Worm (Caenorhabditis elegans) whole organism, L2 larva: ENCODE results near the gene K05F1.10.
A peak's percentile ranks its signal among the peaks of the same experiment; 100 is the strongest.

ENCODE experiments used
- C34F6.9 ChIP-seq: fragments of 150-350 bp; optimal IDR thresholded peaks from 2 replicates; lab custom pipeline; 2014; ENCODE audit warnings: missing biosample characterization, missing genetic modification characterization
- F13H6.1 ChIP-seq: sonication (generic microtip); optimal IDR thresholded peaks from 2 replicates; lab custom pipeline; 2016; ENCODE audit warnings: missing genetic modification characterization, missing compliant biosample characterization
- R02D3.7 ChIP-seq: fragments of 150-350 bp; optimal IDR thresholded peaks from 2 replicates; lab custom pipeline; 2014; ENCODE audit warnings: missing biosample characterization, missing genetic modification characterization
- Y55F3AM.14 ChIP-seq: fragments of 200-800 bp; sonication (Bioruptor generic); optimal IDR thresholded peaks from 2 replicates; lab custom pipeline; 2018; ENCODE audit warnings: mild to moderate bottlenecking, missing genetic modification characterization, missing compliant biosample characterization
- ZK546.5 ChIP-seq: sonication (generic microtip); optimal IDR thresholded peaks from 2 replicates; lab custom pipeline; 2017; ENCODE audit warnings: missing biosample characterization, missing genetic modification characterization
- alr-1 ChIP-seq: fragments of 150-350 bp; optimal IDR thresholded peaks from 2 replicates; lab custom pipeline; 2014; ENCODE audit warnings: missing biosample characterization, missing genetic modification characterization
- aly-2 ChIP-seq: fragments of 150-350 bp; optimal IDR thresholded peaks from 2 replicates; lab custom pipeline; 2014; ENCODE audit warnings: missing biosample characterization, missing genetic modification characterization
- ama-1 ChIP-seq: fragments of 150-350 bp; optimal IDR thresholded peaks from 2 replicates; lab custom pipeline; 2018; ENCODE audit warnings: inconsistent platforms
- blmp-1 ChIP-seq: sonication (generic microtip); optimal IDR thresholded peaks from 2 replicates; lab custom pipeline; 2017; ENCODE audit warnings: missing genetic modification characterization, mild to moderate bottlenecking, missing compliant biosample characterization, antibody characterized with exemption, moderate library complexity; ENCODE audit not compliant: insufficient read depth
- ceh-16 ChIP-seq: fragments of 150-350 bp; optimal IDR thresholded peaks from 2 replicates; lab custom pipeline; 2014; ENCODE audit warnings: missing biosample characterization, missing genetic modification characterization
- ceh-82 ChIP-seq: fragments of 150-350 bp; optimal IDR thresholded peaks from 2 replicates; lab custom pipeline; 2014; ENCODE audit warnings: missing biosample characterization, missing genetic modification characterization
- crh-2 ChIP-seq: sonication (generic microtip); optimal IDR thresholded peaks from 2 replicates; lab custom pipeline; 2017; ENCODE audit warnings: missing biosample characterization, missing genetic modification characterization
- dmd-4 ChIP-seq: sonication (generic microtip); optimal IDR thresholded peaks from 2 replicates; lab custom pipeline; 2017; ENCODE audit warnings: missing biosample characterization, missing genetic modification characterization
- egl-27 ChIP-seq: sonication (generic microtip); optimal IDR thresholded peaks from 3 replicates; lab custom pipeline; 2017; ENCODE audit warnings: missing biosample characterization, missing genetic modification reagents, missing genetic modification characterization
- elt-1 ChIP-seq: fragments of 150-350 bp; optimal IDR thresholded peaks from 2 replicates; lab custom pipeline; 2014; ENCODE audit warnings: missing biosample characterization, missing genetic modification characterization
- elt-3 ChIP-seq: sonication (generic microtip); optimal IDR thresholded peaks from 2 replicates; lab custom pipeline; 2017; ENCODE audit warnings: missing biosample characterization, missing genetic modification characterization
- fos-1 ChIP-seq: fragments of 150-350 bp; optimal IDR thresholded peaks from 2 replicates; lab custom pipeline; 2014; ENCODE audit warnings: missing biosample characterization, missing genetic modification characterization
- gmeb-1 ChIP-seq: fragments of 150-350 bp; optimal IDR thresholded peaks from 2 replicates; lab custom pipeline; 2014; ENCODE audit warnings: missing biosample characterization, missing genetic modification characterization
- lin-11 ChIP-seq: fragments of 150-350 bp; sonication (generic microtip); optimal IDR thresholded peaks from 2 replicates; lab custom pipeline; 2014; ENCODE audit warnings: missing biosample characterization, missing genetic modification characterization, inconsistent platforms, mixed read lengths
- lin-13 ChIP-seq: fragments of 150-350 bp; optimal IDR thresholded peaks from 2 replicates; lab custom pipeline; 2014; ENCODE audit warnings: missing biosample characterization, missing genetic modification reagents, missing genetic modification characterization
- lin-39 ChIP-seq: fragments of 150-350 bp; optimal IDR thresholded peaks from 2 replicates; lab custom pipeline; 2014; ENCODE audit warnings: missing biosample characterization, missing genetic modification reagents, missing genetic modification characterization
- lsy-2 ChIP-seq, 2 experiments: fragments of 150-350 bp in 1 of 2; sonication (generic microtip) in 1 of 2; optimal IDR thresholded peaks; 2 replicates each; lab custom pipeline; 2014 to 2017; ENCODE audit warnings: missing biosample characterization in 2 of 2, missing genetic modification characterization in 2 of 2
- mab-5 ChIP-seq: fragments of 150-350 bp; optimal IDR thresholded peaks from 2 replicates; lab custom pipeline; 2014; ENCODE audit warnings: missing biosample characterization, missing genetic modification characterization
- mbf-1 ChIP-seq: sonication (generic microtip); optimal IDR thresholded peaks from 2 replicates; lab custom pipeline; 2017; ENCODE audit warnings: missing biosample characterization, missing genetic modification characterization
- mdl-1 ChIP-seq, 2 experiments: fragments of 150-350 bp in 1 of 2; sonication (generic microtip) in 1 of 2; optimal IDR thresholded peaks; 2 replicates each; lab custom pipeline; 2017; ENCODE audit warnings: missing biosample characterization in 2 of 2, missing genetic modification characterization in 2 of 2
- nhr-10 ChIP-seq: sonication (generic microtip); optimal IDR thresholded peaks from 2 replicates; lab custom pipeline; 2017; ENCODE audit warnings: missing biosample characterization, missing genetic modification characterization
- nhr-11 ChIP-seq: fragments of 150-350 bp; optimal IDR thresholded peaks from 2 replicates; lab custom pipeline; 2014; ENCODE audit warnings: missing biosample characterization, missing genetic modification characterization
- nhr-12 ChIP-seq: fragments of 150-350 bp; optimal IDR thresholded peaks from 2 replicates; lab custom pipeline; 2014; ENCODE audit warnings: missing biosample characterization, missing genetic modification characterization
- nhr-129 ChIP-seq: fragments of 150-350 bp; optimal IDR thresholded peaks from 2 replicates; lab custom pipeline; 2014; ENCODE audit warnings: missing biosample characterization, missing genetic modification characterization
- nhr-21 ChIP-seq: fragments of 150-350 bp; optimal IDR thresholded peaks from 2 replicates; lab custom pipeline; 2014; ENCODE audit warnings: missing biosample characterization, missing genetic modification characterization
- nhr-23 ChIP-seq: fragments of 150-350 bp; optimal IDR thresholded peaks from 2 replicates; lab custom pipeline; 2014; ENCODE audit warnings: missing biosample characterization, missing genetic modification reagents, missing genetic modification characterization
- nhr-237 ChIP-seq: fragments of 150-350 bp; optimal IDR thresholded peaks from 2 replicates; lab custom pipeline; 2014; ENCODE audit warnings: missing biosample characterization, missing genetic modification characterization
- nhr-25 ChIP-seq: fragments of 150-350 bp; sonication (generic microtip); optimal IDR thresholded peaks from 3 replicates; lab custom pipeline; 2014; ENCODE audit warnings: missing biosample characterization, missing genetic modification characterization
- nhr-6 ChIP-seq: fragments of 150-350 bp; optimal IDR thresholded peaks from 2 replicates; lab custom pipeline; 2014; ENCODE audit warnings: missing biosample characterization, missing genetic modification characterization
- nhr-77 ChIP-seq: fragments of 150-350 bp; optimal IDR thresholded peaks from 2 replicates; lab custom pipeline; 2014; ENCODE audit warnings: missing biosample characterization, missing genetic modification characterization
- peb-1 ChIP-seq: fragments of 150-350 bp; optimal IDR thresholded peaks from 2 replicates; lab custom pipeline; 2014; ENCODE audit warnings: missing biosample characterization, missing genetic modification characterization
- sem-4 ChIP-seq: fragments of 150-350 bp; optimal IDR thresholded peaks from 2 replicates; lab custom pipeline; 2014; ENCODE audit warnings: missing biosample characterization, missing genetic modification reagents, missing genetic modification characterization
- skn-1 ChIP-seq: sonication (generic microtip); optimal IDR thresholded peaks from 2 replicates; lab custom pipeline; 2017; ENCODE audit warnings: missing biosample characterization, missing genetic modification characterization
- sma-3 ChIP-seq: sonication (generic microtip); optimal IDR thresholded peaks from 2 replicates; lab custom pipeline; 2016; ENCODE audit warnings: missing genetic modification reagents, missing genetic modification characterization, missing compliant biosample characterization
- sma-9 ChIP-seq, 2 experiments: fragments of 150-350 bp in 1 of 2; sonication (generic microtip) in 1 of 2; optimal IDR thresholded peaks; 2 replicates each; lab custom pipeline; 2014 to 2016; ENCODE audit warnings: missing genetic modification characterization in 2 of 2, mild to moderate bottlenecking in 1 of 2, missing biosample characterization in 1 of 2, missing compliant biosample characterization in 1 of 2, missing genetic modification reagents in 1 of 2, moderate library complexity in 1 of 2
- snpc-4 ChIP-seq: fragments of 150-350 bp; optimal IDR thresholded peaks from 2 replicates; lab custom pipeline; 2014; ENCODE audit warnings: missing biosample characterization, missing genetic modification characterization
- unc-39 ChIP-seq: fragments of 150-350 bp; optimal IDR thresholded peaks from 2 replicates; lab custom pipeline; 2014; ENCODE audit warnings: missing biosample characterization, missing genetic modification characterization
- unc-55 ChIP-seq: fragments of 150-350 bp; sonication (generic microtip); optimal IDR thresholded peaks from 3 replicates; lab custom pipeline; 2014; ENCODE audit warnings: missing biosample characterization, missing genetic modification reagents, missing genetic modification characterization
- unc-62 ChIP-seq: fragments of 150-350 bp; optimal IDR thresholded peaks from 2 replicates; lab custom pipeline; 2014; ENCODE audit warnings: missing biosample characterization, missing genetic modification reagents, missing genetic modification characterization
- zag-1 ChIP-seq: fragments of 150-350 bp; optimal IDR thresholded peaks from 2 replicates; lab custom pipeline; 2014; ENCODE audit warnings: missing biosample characterization, missing genetic modification characterization
- ztf-1 ChIP-seq: fragments of 200-800 bp; sonication (Bioruptor generic); conservative IDR thresholded peaks from 2 replicates; pipeline ENCODE4 v1.3.6; 2022; ENCODE audit warnings: missing genetic modification characterization, missing compliant biosample characterization
- ztf-11 ChIP-seq: sonication (generic microtip); optimal IDR thresholded peaks from 2 replicates; lab custom pipeline; 2017; ENCODE audit warnings: missing biosample characterization, missing genetic modification characterization
- ztf-4 ChIP-seq: fragments of 150-350 bp; optimal IDR thresholded peaks from 2 replicates; lab custom pipeline; 2014; ENCODE audit warnings: missing biosample characterization, missing genetic modification characterization

The K05F1.10 gene

ce11 chrII:5838453-5838852 is 33.2 kb upstream of the K05F1.10 start, which contains the start of gene ZK1248.15:
TSS of gene ZK1248.15 (minus strand) at chrII:5838553.
- TF ChIP-seq lsy-2 (tag; optimal IDR thresholded peaks at IDR 0.05; lab: Kevin White, UChicago), result no peak
- no peak for TF ChIP-seq mbf-1 (tag; lab: Kevin White, UChicago)

DNA sequence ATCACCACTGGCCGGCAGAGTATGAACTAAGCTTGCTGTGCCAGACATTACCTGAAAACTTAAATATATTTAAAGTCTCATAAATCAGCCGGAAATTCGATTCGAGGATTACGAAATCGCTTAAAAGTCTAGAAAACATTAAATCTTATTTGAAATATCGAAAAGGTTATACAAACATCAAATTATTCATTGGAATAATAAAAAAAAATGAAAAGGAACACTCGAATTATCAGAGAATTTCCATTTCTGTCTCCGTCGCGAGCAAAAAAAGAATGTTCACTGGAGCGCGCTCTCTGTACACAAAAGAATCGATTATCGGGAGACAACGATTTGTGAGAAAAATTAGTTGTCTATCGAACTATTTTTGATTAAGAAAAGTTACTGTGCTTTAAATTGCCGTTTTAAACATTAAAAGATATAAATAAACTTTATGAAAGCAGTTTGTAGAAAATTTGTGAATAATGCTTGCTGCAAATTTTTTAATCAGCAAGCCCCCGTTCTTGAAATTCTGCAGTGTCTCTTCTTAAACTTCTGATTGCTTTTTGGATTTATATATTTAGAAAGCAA is 31.0 kb upstream of the K05F1.10 start, which contains the start of gene fzo-1:
fzo-1 (minus strand) TSS at position 51 of the 567 bp plus-strand sequence.
- no peak for TF ChIP-seq elt-3
- peak; percentile 73 for TF ChIP-seq unc-55 (GFP tag; lab: Kevin White, UChicago)
- no peak for TF ChIP-seq ZK546.5
- no peak for TF ChIP-seq gmeb-1
- TF ChIP-seq egl-27, result no peak
- no peak for TF ChIP-seq dmd-4
- no peak for TF ChIP-seq sem-4
- TF ChIP-seq C34F6.9 (tag; lab: Kevin White, UChicago), result peak; percentile 81
- TF ChIP-seq ztf-4 (tag; lab: Kevin White, UChicago), result no peak
- TF ChIP-seq ceh-16, result no peak
- TF ChIP-seq lsy-2 (tag; optimal IDR thresholded peaks at IDR 0.05; lab: Kevin White, UChicago), result peak in 1 of 2 experiments; percentile 68
- TF ChIP-seq zag-1 (tag; lab: Kevin White, UChicago), result no peak
- no peak for TF ChIP-seq mab-5
- TF ChIP-seq nhr-25, result no peak
- TF ChIP-seq lin-39 (tag; lab: Kevin White, UChicago), result no peak
- TF ChIP-seq alr-1 (tag; lab: Kevin White, UChicago), result no peak
- no peak for TF ChIP-seq Y55F3AM.14 (GFP tag; lab: Kevin White, UChicago)
- no peak for TF ChIP-seq ztf-11 (tag; lab: Kevin White, UChicago)
- TF ChIP-seq mdl-1 (tag; optimal IDR thresholded peaks at IDR 0.05; lab: Kevin White, UChicago), result no peak
- TF ChIP-seq ceh-82 (tag; lab: Kevin White, UChicago), result no peak
- TF ChIP-seq peb-1 (tag; lab: Kevin White, UChicago), result no peak
- no peak for TF ChIP-seq nhr-21 (tag; lab: Kevin White, UChicago)
- peak; percentile 15 for TF ChIP-seq crh-2 (tag; lab: Kevin White, UChicago)
- TF ChIP-seq lin-13 (GFP tag; lab: Kevin White, UChicago), result no peak
- peak; percentile 21 for TF ChIP-seq F13H6.1 (tag; lab: Kevin White, UChicago)
- no peak for TF ChIP-seq aly-2 (tag; lab: Kevin White, UChicago)
- TF ChIP-seq sma-3, result peak; percentile 65
- TF ChIP-seq unc-39 (tag; lab: Kevin White, UChicago), result no peak
- TF ChIP-seq ztf-1 (GFP tag; lab: Robert Waterston, UW), result no peak
- no peak for TF ChIP-seq lin-11 (tag; lab: Kevin White, UChicago)
- no peak for TF ChIP-seq nhr-237 (tag; lab: Kevin White, UChicago)
- TF ChIP-seq nhr-10, result no peak
- TF ChIP-seq nhr-77 (tag; lab: Kevin White, UChicago), result no peak
- no peak for TF ChIP-seq unc-62 (GFP tag; lab: Kevin White, UChicago)
- TF ChIP-seq skn-1 (tag; lab: Kevin White, UChicago), result no peak
- no peak for TF ChIP-seq fos-1
- no peak for TF ChIP-seq snpc-4 (tag; lab: Kevin White, UChicago)
- TF ChIP-seq nhr-129 (tag; lab: Kevin White, UChicago), result peak; percentile 3
- no peak for TF ChIP-seq nhr-23 (tag; lab: Kevin White, UChicago)
- no peak for TF ChIP-seq nhr-11 (tag; lab: Kevin White, UChicago)
- no peak for TF ChIP-seq R02D3.7 (tag; lab: Kevin White, UChicago)
- no peak for TF ChIP-seq nhr-6
- TF ChIP-seq sma-9 (GFP tag; optimal IDR thresholded peaks at IDR 0.05; lab: Kevin White, UChicago), result no peak
- no peak for TF ChIP-seq sma-9 (tag; optimal IDR thresholded peaks at IDR 0.05; lab: Kevin White, UChicago)
- TF ChIP-seq elt-1, result no peak
- no peak for TF ChIP-seq blmp-1
- no peak for TF ChIP-seq nhr-12
- TF ChIP-seq mbf-1 (tag; lab: Kevin White, UChicago), result no peak
- no peak for TF ChIP-seq ama-1 (lab: Kevin White, UChicago)
